Worm (Caenorhabditis elegans) whole organism, mixed stage, embryonic: ENCODE data around the gene fbxb-39.
"Not testable (repeated sequence)": the region's sequence is repeated elsewhere in the genome, so short reads cannot be mapped to it uniquely, and the experiment has no call there.

Source experiments
- blmp-1 ChIP-seq: fragments of 150-350 bp; optimal IDR thresholded peaks from 2 replicates; lab custom pipeline; 2014; ENCODE audit warnings: missing biosample characterization, missing genetic modification characterization
- ceh-39 ChIP-seq: fragments of 150-350 bp; optimal IDR thresholded peaks from 2 replicates; lab custom pipeline; 2014; ENCODE audit warnings: missing biosample characterization, missing genetic modification characterization
- ceh-83 ChIP-seq: fragments of 200-800 bp; sonication (Bioruptor generic); optimal IDR thresholded peaks from 2 replicates; lab custom pipeline; 2018; ENCODE audit warnings: mild to moderate bottlenecking, missing genetic modification characterization, missing compliant biosample characterization
- cnd-1 ChIP-seq: fragments of 200-800 bp; sonication (Bioruptor generic); optimal IDR thresholded peaks from 2 replicates; lab custom pipeline; 2018; ENCODE audit warnings: mild to moderate bottlenecking, missing genetic modification characterization, missing compliant biosample characterization
- drap-1 ChIP-seq: fragments of 200-800 bp; sonication (Bioruptor generic); optimal IDR thresholded peaks from 3 replicates; lab custom pipeline; 2018; ENCODE audit warnings: mild to moderate bottlenecking, missing genetic modification characterization, missing compliant biosample characterization
- elt-1 ChIP-seq: sonication (generic microtip); optimal IDR thresholded peaks from 2 replicates; lab custom pipeline; 2017; ENCODE audit warnings: missing genetic modification characterization, mild to moderate bottlenecking, missing compliant biosample characterization, antibody characterized with exemption, moderate library complexity, borderline replicate concordance; ENCODE audit not compliant: insufficient read depth
- elt-3 ChIP-seq: fragments of 150-350 bp; optimal IDR thresholded peaks from 2 replicates; lab custom pipeline; 2014; ENCODE audit warnings: missing biosample characterization, missing genetic modification characterization
- flh-1 ChIP-seq: fragments of 200-800 bp; sonication (Bioruptor generic); optimal IDR thresholded peaks from 2 replicates; lab custom pipeline; 2018; ENCODE audit warnings: mild to moderate bottlenecking, missing genetic modification characterization, moderate library complexity, missing compliant biosample characterization
- ham-2 ChIP-seq: fragments of 200-800 bp; sonication (Bioruptor generic); optimal IDR thresholded peaks from 2 replicates; lab custom pipeline; 2018; ENCODE audit warnings: mild to moderate bottlenecking, missing genetic modification characterization, missing compliant biosample characterization
- lin-13 ChIP-seq: fragments of 150-350 bp; optimal IDR thresholded peaks from 2 replicates; lab custom pipeline; 2014; ENCODE audit warnings: missing biosample characterization, missing genetic modification characterization
- mab-5 ChIP-seq: fragments of 150-350 bp; optimal IDR thresholded peaks from 2 replicates; lab custom pipeline; 2014; ENCODE audit warnings: missing biosample characterization, missing genetic modification characterization
- mep-1 ChIP-seq: fragments of 150-350 bp; optimal IDR thresholded peaks from 2 replicates; lab custom pipeline; 2017; ENCODE audit warnings: missing biosample characterization, missing genetic modification reagents, missing genetic modification characterization, inconsistent platforms
- nhr-12 ChIP-seq: fragments of 150-350 bp; optimal IDR thresholded peaks from 2 replicates; lab custom pipeline; 2014; ENCODE audit warnings: missing biosample characterization, missing genetic modification characterization
- nhr-2 ChIP-seq: fragments of 150-350 bp; optimal IDR thresholded peaks from 2 replicates; lab custom pipeline; 2014; ENCODE audit warnings: missing biosample characterization, missing genetic modification characterization
- nhr-237 ChIP-seq: fragments of 150-350 bp; optimal IDR thresholded peaks from 2 replicates; lab custom pipeline; 2014; ENCODE audit warnings: missing biosample characterization, missing genetic modification characterization
- nhr-76 ChIP-seq: sonication (generic microtip); optimal IDR thresholded peaks from 2 replicates; lab custom pipeline; 2017; ENCODE audit warnings: missing biosample characterization, missing genetic modification characterization
- pha-4 ChIP-seq: fragments of 150-350 bp; optimal IDR thresholded peaks from 2 replicates; lab custom pipeline; 2018; ENCODE audit warnings: missing biosample characterization, missing genetic modification reagents, missing genetic modification characterization
- snpc-4 ChIP-seq: fragments of 150-350 bp; optimal IDR thresholded peaks from 2 replicates; lab custom pipeline; 2014; ENCODE audit warnings: missing biosample characterization, missing genetic modification characterization
- sptf-1 ChIP-seq: sonication (generic microtip); optimal IDR thresholded peaks from 2 replicates; lab custom pipeline; 2017; ENCODE audit warnings: mild to moderate bottlenecking, missing genetic modification characterization, moderate library complexity, missing compliant biosample characterization
- tbx-8 ChIP-seq: fragments of 200-800 bp; sonication (Bioruptor generic); optimal IDR thresholded peaks from 2 replicates; lab custom pipeline; 2018; ENCODE audit warnings: mild to moderate bottlenecking, missing genetic modification characterization, moderate library complexity, missing compliant biosample characterization
- unc-120 ChIP-seq: sonication (generic microtip); optimal IDR thresholded peaks from 2 replicates; lab custom pipeline; 2017; ENCODE audit warnings: missing genetic modification characterization, missing compliant biosample characterization; ENCODE audit not compliant: poor library complexity, severe bottlenecking
- unc-39 ChIP-seq: fragments of 150-350 bp; optimal IDR thresholded peaks from 2 replicates; lab custom pipeline; 2014; ENCODE audit warnings: missing biosample characterization, missing genetic modification characterization
- unc-62 ChIP-seq: fragments of 150-350 bp; optimal IDR thresholded peaks from 2 replicates; lab custom pipeline; 2014; ENCODE audit warnings: missing biosample characterization, missing genetic modification reagents, missing genetic modification characterization
- zip-8 ChIP-seq: fragments of 150-350 bp; optimal IDR thresholded peaks from 2 replicates; lab custom pipeline; 2014; ENCODE audit warnings: missing biosample characterization, missing genetic modification characterization

The fbxb-39 gene

DNA sequence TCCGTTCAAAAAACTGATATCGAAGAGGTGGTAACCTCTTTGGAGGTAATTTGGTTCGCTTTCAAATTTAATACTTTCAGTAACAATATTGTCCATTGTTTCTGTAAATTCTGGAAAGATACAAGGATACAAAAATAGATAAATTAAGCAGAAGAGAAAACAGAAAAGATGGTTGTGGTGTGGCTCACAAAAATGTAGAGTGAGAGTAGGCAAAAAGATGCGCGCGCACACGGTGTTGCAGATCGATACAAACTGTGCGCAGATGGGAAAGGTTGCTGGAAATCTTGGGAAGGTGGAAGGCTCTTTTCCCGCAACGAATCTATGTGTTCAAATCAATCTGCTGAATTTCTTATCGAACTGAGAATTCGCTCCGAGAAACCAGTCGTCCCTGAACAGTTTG lies 15.7 kb downstream of the fbxb-39 start, which contains the start of gene btb-11:
btb-11 (minus strand) TSS at position 101 of the 400 bp plus-strand sequence.
- not testable (repeated sequence) for TF ChIP-seq ceh-39 (tag; lab: Kevin White, UChicago); nhr-2 (tag; lab: Kevin White, UChicago); unc-120

DNA sequence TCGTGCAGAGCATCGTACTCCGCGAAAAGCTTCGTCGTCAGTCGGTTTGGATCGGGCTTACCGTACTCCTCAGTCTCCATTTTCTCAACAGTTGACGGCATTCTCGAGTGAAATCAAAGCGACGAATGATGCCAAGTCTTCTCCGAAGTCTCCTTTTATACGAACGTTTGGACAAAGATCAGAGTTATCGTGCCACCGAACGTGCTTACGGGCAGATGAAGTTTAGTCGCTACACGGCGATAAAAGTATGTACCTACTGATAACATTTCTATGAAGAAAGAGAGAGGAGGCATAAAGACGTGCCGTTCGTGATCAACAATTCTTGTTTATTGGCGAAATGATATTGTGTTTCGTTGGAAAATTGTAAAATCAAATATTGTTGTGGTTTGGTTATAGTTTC lies 34.0 kb downstream of the fbxb-39 start, which contains the start of gene F45D11.14:
F45D11.14 (minus strand) TSS at position 101 of the 400 bp plus-strand sequence.
- TF ChIP-seq flh-1 (GFP tag; lab: Kevin White, UChicago); unc-39; lin-13 (tag; lab: Kevin White, UChicago): not testable (repeated sequence)

DNA sequence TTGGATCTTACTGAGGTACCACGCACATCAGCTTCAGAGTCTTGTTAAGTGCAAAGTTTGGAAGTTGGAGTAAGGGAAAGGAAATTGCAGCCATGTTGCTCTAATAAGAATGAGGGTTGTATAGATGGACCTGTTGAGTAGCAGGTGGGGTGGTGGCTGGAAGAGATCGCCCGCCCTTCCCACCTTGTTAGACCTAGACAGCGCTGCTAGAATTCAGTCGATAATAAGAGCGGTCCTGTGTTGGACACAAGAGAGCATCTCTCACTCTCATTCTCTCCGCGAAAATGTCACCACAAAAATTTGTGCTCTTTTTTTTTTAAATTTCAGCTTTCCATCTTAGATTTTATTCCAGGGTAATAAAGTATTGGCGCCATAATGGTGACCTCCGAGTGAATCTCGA lies 39.0 kb downstream of the fbxb-39 start, which contains the start of the genes fbxb-30 and F45D11.5:
fbxb-30 (minus strand) TSS at position 101 of the 400 bp plus-strand sequence.
F45D11.5 (plus strand) TSS at position 352 of the 400 bp plus-strand sequence.
- TF ChIP-seq cnd-1 (tag; lab: Kevin White, UChicago) (no peak), unc-39 (no peak)

DNA sequence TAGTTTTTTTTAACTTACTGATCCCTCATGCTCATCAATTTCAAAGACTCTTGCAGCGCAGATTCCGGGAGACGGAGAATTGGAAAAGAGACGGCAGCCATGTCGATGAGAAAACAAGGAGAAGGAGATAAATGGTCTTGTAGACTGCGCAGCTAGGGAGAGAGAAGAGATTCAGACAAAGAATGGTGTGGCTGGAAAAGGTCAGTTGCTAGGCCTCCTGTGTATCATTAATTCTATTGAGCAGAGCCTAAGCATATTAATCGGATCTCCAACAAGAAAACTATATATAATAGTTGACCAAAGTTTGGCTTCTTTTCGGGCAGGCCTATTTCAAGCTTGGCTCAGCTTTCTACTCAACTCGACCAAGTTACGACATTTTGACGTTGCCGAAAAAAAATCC lies 40.9 kb downstream of the fbxb-39 start, which contains the start of gene fbxb-29:
fbxb-29 (minus strand) TSS at position 101 of the 400 bp plus-strand sequence.
- TF ChIP-seq unc-120 (no peak), elt-1 (tag; lab: Kevin White, UChicago) (no peak), snpc-4 (tag; lab: Kevin White, UChicago) (no peak), nhr-76 (no peak), pha-4 (tag; lab: Kevin White, UChicago) (no peak), elt-3 (no peak), tbx-8 (GFP tag; lab: Kevin White, UChicago) (no peak), nhr-12 (tag; lab: Kevin White, UChicago) (no peak), unc-62 (GFP tag; lab: Kevin White, UChicago) (no peak), ham-2 (GFP tag; lab: Kevin White, UChicago) (no peak), mep-1 (no peak), drap-1 (GFP tag; lab: Kevin White, UChicago) (no peak), ceh-39 (tag; lab: Kevin White, UChicago) (no peak), nhr-237 (tag; lab: Kevin White, UChicago) (no peak), blmp-1 (tag; lab: Kevin White, UChicago) (no peak), unc-39 (no peak), ceh-83 (GFP tag; lab: Kevin White, UChicago) (no peak), sptf-1 (tag; lab: Kevin White, UChicago) (no peak), zip-8 (tag; lab: Kevin White, UChicago) (no peak)

DNA sequence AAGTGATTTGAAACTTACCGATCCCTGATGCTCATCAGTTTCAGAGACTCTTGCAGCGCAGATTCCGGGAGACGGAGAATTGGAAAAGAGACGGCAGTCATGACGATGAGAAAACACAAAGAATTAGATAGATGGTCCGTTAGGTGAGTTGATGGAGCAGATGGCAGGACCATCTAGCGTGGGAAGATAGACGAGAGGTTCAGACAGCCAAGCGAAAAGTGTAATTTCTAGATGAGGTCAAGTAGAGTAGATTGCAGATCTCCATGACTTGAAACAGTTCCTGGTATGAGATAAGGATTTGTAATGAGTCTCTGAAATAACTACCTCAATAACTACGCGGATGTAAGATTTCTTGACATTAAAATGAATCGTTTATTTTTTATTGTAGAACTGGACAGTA lies 44.3 kb downstream of the fbxb-39 start, which contains the start of gene F45D11.11:
F45D11.11 (minus strand) TSS at position 101 of the 400 bp plus-strand sequence.
- not testable (repeated sequence) for TF ChIP-seq mep-1, mab-5, unc-39

DNA sequence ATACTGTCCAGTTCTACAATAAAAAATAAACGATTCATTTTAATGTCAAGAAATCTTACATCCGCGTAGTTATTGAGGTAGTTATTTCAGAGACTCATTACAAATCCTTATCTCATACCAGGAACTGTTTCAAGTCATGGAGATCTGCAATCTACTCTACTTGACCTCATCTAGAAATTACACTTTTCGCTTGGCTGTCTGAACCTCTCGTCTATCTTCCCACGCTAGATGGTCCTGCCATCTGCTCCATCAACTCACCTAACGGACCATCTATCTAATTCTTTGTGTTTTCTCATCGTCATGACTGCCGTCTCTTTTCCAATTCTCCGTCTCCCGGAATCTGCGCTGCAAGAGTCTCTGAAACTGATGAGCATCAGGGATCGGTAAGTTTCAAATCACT lies 46.1 kb downstream of the fbxb-39 start, which contains the start of gene F45D11.7:
F45D11.7 (plus strand) TSS at position 301 of the 400 bp plus-strand sequence.
- TF ChIP-seq ham-2 (GFP tag; lab: Kevin White, UChicago); pha-4 (tag; lab: Kevin White, UChicago); lin-13 (tag; lab: Kevin White, UChicago): not testable (repeated sequence)

DNA sequence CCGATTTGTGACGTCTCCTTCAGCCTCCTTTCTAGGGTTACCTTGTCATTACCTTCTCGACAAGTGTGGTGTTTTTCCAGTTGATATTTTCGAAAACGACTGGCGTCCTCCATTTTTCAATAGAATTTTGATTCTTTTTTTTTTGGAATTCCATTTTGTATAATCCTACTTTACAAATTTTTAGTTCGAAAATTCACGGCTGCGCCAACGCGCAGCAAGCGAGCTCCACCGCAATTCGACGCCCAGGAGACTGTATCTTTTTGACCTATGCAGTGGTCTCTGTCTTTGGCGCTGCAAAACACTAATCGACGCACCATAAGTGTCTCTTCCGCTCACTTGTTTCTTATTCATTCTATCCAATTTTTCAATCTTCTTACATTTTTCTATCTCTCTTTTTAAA lies 49.1 kb downstream of the fbxb-39 start, which contains the start of gene fbxc-42:
fbxc-42 (plus strand) TSS at position 301 of the 400 bp plus-strand sequence.
- TF ChIP-seq snpc-4 (tag; lab: Kevin White, UChicago): no peak
- TF ChIP-seq mab-5: no peak
- no peak for TF ChIP-seq tbx-8 (GFP tag; lab: Kevin White, UChicago)
- TF ChIP-seq, all 35 proteins: peak for 0
